Worm (Caenorhabditis elegans) whole organism, L4 larva: ENCODE results near the gene dcr-1.

ENCODE experiments used
- D1046.2 ChIP-seq: fragments of 200-800 bp; sonication (Bioruptor generic); IDR thresholded peaks from 2 replicates; pipeline ENCODE4 v1.3.6; 2022; ENCODE audit warnings: missing genetic modification characterization, missing compliant biosample characterization
- F26F4.8 ChIP-seq: fragments of 200-800 bp; sonication (Bioruptor generic); conservative IDR thresholded peaks from 2 replicates; pipeline ENCODE4 v1.3.6; 2022; ENCODE audit warnings: missing genetic modification characterization, missing compliant biosample characterization
- T20F7.1 ChIP-seq: fragments of 200-800 bp; sonication (Bioruptor generic); optimal IDR thresholded peaks from 2 replicates; lab custom pipeline; 2018; ENCODE audit warnings: mild to moderate bottlenecking, missing genetic modification characterization, missing compliant biosample characterization
- T26A8.4 ChIP-seq: fragments of 200-800 bp; sonication (Bioruptor generic); IDR thresholded peaks from 2 replicates; pipeline ENCODE4 v1.3.6; 2022; ENCODE audit warnings: missing genetic modification characterization, missing compliant biosample characterization
- Y48G9A.11 ChIP-seq: fragments of 200-800 bp; sonication (Bioruptor generic); IDR thresholded peaks from 2 replicates; pipeline ENCODE4 v1.3.6; 2022; ENCODE audit warnings: missing genetic modification reagents, missing genetic modification characterization, missing compliant biosample characterization
- ZK337.2 ChIP-seq: fragments of 200-800 bp; sonication (Bioruptor generic); IDR thresholded peaks from 2 replicates; pipeline ENCODE4 v1.3.6; 2022; ENCODE audit warnings: missing genetic modification reagents, missing genetic modification characterization, missing compliant biosample characterization
- aly-2 ChIP-seq: sonication (generic microtip); optimal IDR thresholded peaks from 2 replicates; lab custom pipeline; 2018; ENCODE audit warnings: missing biosample characterization, missing genetic modification characterization
- arid-1 ChIP-seq: fragments of 200-800 bp; sonication (Bioruptor generic); conservative IDR thresholded peaks from 2 replicates; pipeline ENCODE4 v1.3.6; 2022; ENCODE audit warnings: missing genetic modification reagents, missing genetic modification characterization, missing compliant biosample characterization
- ceh-20 ChIP-seq: fragments of 200-800 bp; sonication (Bioruptor generic); IDR thresholded peaks from 2 replicates; pipeline ENCODE4 v1.3.6; 2022; ENCODE audit warnings: missing genetic modification reagents, missing genetic modification characterization, missing compliant biosample characterization
- ceh-32 ChIP-seq: sonication (generic microtip); optimal IDR thresholded peaks from 2 replicates; lab custom pipeline; 2016; ENCODE audit warnings: mild to moderate bottlenecking, missing genetic modification characterization, missing compliant biosample characterization; ENCODE audit not compliant: poor library complexity
- ceh-44 ChIP-seq: fragments of 200-800 bp; sonication (Bioruptor generic); IDR thresholded peaks from 2 replicates; pipeline ENCODE4 v1.3.6; 2022; ENCODE audit warnings: missing genetic modification reagents, missing genetic modification characterization, missing compliant biosample characterization
- ces-1 ChIP-seq: fragments of 150-350 bp; sonication (generic microtip); optimal IDR thresholded peaks from 4 replicates; lab custom pipeline; 2014; ENCODE audit warnings: missing biosample characterization, missing genetic modification reagents, missing genetic modification characterization
- ctbp-1 ChIP-seq: fragments of 200-800 bp; sonication (Bioruptor generic); IDR thresholded peaks from 2 replicates; pipeline ENCODE4 v1.3.6; 2022; ENCODE audit warnings: missing genetic modification reagents, missing genetic modification characterization, missing compliant biosample characterization
- daf-16 ChIP-seq, 3 experiments: sonication (generic microtip); optimal IDR thresholded peaks; 2 replicates each; lab custom pipeline; 2016 to 2017; ENCODE audit warnings: missing genetic modification characterization in 3 of 3, missing genetic modification reagents in 3 of 3, mild to moderate bottlenecking in 2 of 3, missing compliant biosample characterization in 2 of 3, missing biosample characterization in 1 of 3, moderate library complexity in 1 of 3
- daf-8 ChIP-seq: fragments of 200-800 bp; sonication (Bioruptor generic); IDR thresholded peaks from 2 replicates; pipeline ENCODE4 v1.3.6; 2022; ENCODE audit warnings: missing genetic modification characterization, missing compliant biosample characterization
- dmd-6 ChIP-seq: fragments of 200-800 bp; sonication (Bioruptor generic); IDR thresholded peaks from 2 replicates; pipeline ENCODE4 v1.3.6; 2022; ENCODE audit warnings: missing genetic modification reagents, missing genetic modification characterization, missing compliant biosample characterization
- dmd-8 ChIP-seq: fragments of 200-800 bp; sonication (Bioruptor generic); IDR thresholded peaks from 2 replicates; pipeline ENCODE4 v1.3.6; 2022; ENCODE audit warnings: missing genetic modification characterization, missing compliant biosample characterization
- dmd-9 ChIP-seq: fragments of 200-800 bp; sonication (Bioruptor generic); IDR thresholded peaks from 2 replicates; pipeline ENCODE4 v1.3.6; 2022; ENCODE audit warnings: missing genetic modification reagents, missing genetic modification characterization, missing compliant biosample characterization
- dve-1 ChIP-seq: sonication (generic microtip); optimal IDR thresholded peaks from 2 replicates; lab custom pipeline; 2017; ENCODE audit warnings: antibody characterized with exemption, mild to moderate bottlenecking, missing genetic modification characterization, missing compliant biosample characterization; ENCODE audit not compliant: insufficient read depth
- egl-27 ChIP-seq: sonication (generic microtip); optimal IDR thresholded peaks from 3 replicates; lab custom pipeline; 2017; ENCODE audit warnings: missing biosample characterization, missing genetic modification reagents, missing genetic modification characterization
- egl-43 ChIP-seq: fragments of 200-800 bp; sonication (Bioruptor generic); IDR thresholded peaks from 2 replicates; pipeline ENCODE4 v1.3.6; 2022; ENCODE audit warnings: missing genetic modification reagents, missing genetic modification characterization, missing compliant biosample characterization
- fkh-10 ChIP-seq: fragments of 150-350 bp; optimal IDR thresholded peaks from 2 replicates; lab custom pipeline; 2014; ENCODE audit warnings: missing biosample characterization, missing genetic modification reagents, missing genetic modification characterization
- gei-8 ChIP-seq: fragments of 200-800 bp; sonication (Bioruptor generic); optimal IDR thresholded peaks from 2 replicates; lab custom pipeline; 2018; ENCODE audit warnings: mild to moderate bottlenecking, missing genetic modification characterization, missing compliant biosample characterization
- hif-1 ChIP-seq, 2 experiments: sonication (generic microtip); optimal IDR thresholded peaks; 2 replicates each; lab custom pipeline; 2016 to 2017; ENCODE audit warnings: missing compliant biosample characterization in 2 of 2, missing genetic modification characterization in 2 of 2, missing genetic modification reagents in 2 of 2, missing genotype in 2 of 2, mild to moderate bottlenecking in 1 of 2
- hlh-30 ChIP-seq: sonication (generic microtip); optimal IDR thresholded peaks from 2 replicates; lab custom pipeline; 2017; ENCODE audit warnings: antibody characterized with exemption, mild to moderate bottlenecking, missing genetic modification characterization, missing compliant biosample characterization; ENCODE audit not compliant: insufficient read depth
- hmg-1.1 ChIP-seq: fragments of 200-800 bp; sonication (Bioruptor generic); IDR thresholded peaks from 2 replicates; pipeline ENCODE4 v1.3.6; 2022; ENCODE audit warnings: missing genetic modification reagents, missing genetic modification characterization, missing compliant biosample characterization
- lim-7 ChIP-seq: fragments of 200-800 bp; sonication (Bioruptor generic); IDR thresholded peaks from 2 replicates; pipeline ENCODE4 v1.3.6; 2022; ENCODE audit warnings: missing genetic modification characterization, missing compliant biosample characterization
- lin-13 ChIP-seq: fragments of 150-350 bp; optimal IDR thresholded peaks from 2 replicates; lab custom pipeline; 2014; ENCODE audit warnings: missing biosample characterization, missing genetic modification reagents, missing genetic modification characterization
- lin-15B ChIP-seq: fragments of 150-350 bp; sonication (generic microtip); optimal IDR thresholded peaks from 3 replicates; lab custom pipeline; 2014; ENCODE audit warnings: missing biosample characterization, missing genetic modification characterization
- lin-38 ChIP-seq: fragments of 200-800 bp; sonication (Bioruptor generic); IDR thresholded peaks from 2 replicates; pipeline ENCODE4 v1.3.6; 2022; ENCODE audit warnings: missing genetic modification reagents, missing genetic modification characterization, missing compliant biosample characterization
- lsy-2 ChIP-seq, 2 experiments: fragments of 150-350 bp in 1 of 2; sonication (generic microtip) in 1 of 2; optimal IDR thresholded peaks; 2 replicates each; lab custom pipeline; 2014 to 2017; ENCODE audit warnings: missing biosample characterization in 2 of 2, missing genetic modification characterization in 2 of 2
- madf-9 ChIP-seq: fragments of 200-800 bp; sonication (Bioruptor generic); conservative IDR thresholded peaks from 2 replicates; pipeline ENCODE4 v1.3.6; 2022; ENCODE audit warnings: missing genetic modification reagents, missing genetic modification characterization, missing compliant biosample characterization
- mdt-29 ChIP-seq: fragments of 200-800 bp; sonication (Bioruptor generic); IDR thresholded peaks from 2 replicates; pipeline ENCODE4 v1.3.6; 2022; ENCODE audit warnings: missing genetic modification reagents, missing genetic modification characterization, missing compliant biosample characterization
- mep-1 ChIP-seq: fragments of 150-350 bp; sonication (generic microtip); optimal IDR thresholded peaks from 3 replicates; lab custom pipeline; 2014; ENCODE audit warnings: missing biosample characterization, missing genetic modification characterization
- mes-2 ChIP-seq: sonication (generic microtip); optimal IDR thresholded peaks from 2 replicates; lab custom pipeline; 2016; ENCODE audit warnings: missing genotype, mild to moderate bottlenecking, missing genetic modification characterization, missing compliant biosample characterization; ENCODE audit not compliant: poor library complexity, severe bottlenecking
- nhr-237 ChIP-seq: sonication (generic microtip); optimal IDR thresholded peaks from 2 replicates; lab custom pipeline; 2017; ENCODE audit warnings: missing biosample characterization, missing genetic modification characterization
- nhr-41 ChIP-seq: fragments of 200-800 bp; sonication (Bioruptor generic); IDR thresholded peaks from 2 replicates; pipeline ENCODE4 v1.3.6; 2022; ENCODE audit warnings: missing genetic modification reagents, missing genetic modification characterization, missing compliant biosample characterization
- pqm-1 ChIP-seq: sonication (generic microtip); optimal IDR thresholded peaks from 2 replicates; lab custom pipeline; 2017; ENCODE audit warnings: missing biosample characterization, missing genetic modification characterization
- rbr-2 ChIP-seq: sonication (generic microtip); optimal IDR thresholded peaks from 2 replicates; lab custom pipeline; 2016; ENCODE audit warnings: missing genotype, missing genetic modification characterization, missing compliant biosample characterization
- saeg-2 ChIP-seq: fragments of 200-800 bp; sonication (Bioruptor generic); IDR thresholded peaks from 2 replicates; pipeline ENCODE4 v1.3.6; 2022; ENCODE audit warnings: missing genetic modification reagents, missing genetic modification characterization, missing compliant biosample characterization
- snpc-1.2 ChIP-seq: fragments of 200-800 bp; sonication (Bioruptor generic); IDR thresholded peaks from 2 replicates; pipeline ENCODE4 v1.3.6; 2022; ENCODE audit warnings: missing genetic modification reagents, missing genetic modification characterization, missing compliant biosample characterization
- snpc-4 ChIP-seq: fragments of 150-350 bp; optimal IDR thresholded peaks from 2 replicates; lab custom pipeline; 2014; ENCODE audit warnings: missing biosample characterization, missing genetic modification characterization
- spr-3 ChIP-seq: fragments of 200-800 bp; sonication (Bioruptor generic); optimal IDR thresholded peaks from 2 replicates; lab custom pipeline; 2018; ENCODE audit warnings: mild to moderate bottlenecking, missing genetic modification characterization, missing compliant biosample characterization
- ztf-7 ChIP-seq: fragments of 150-350 bp; optimal IDR thresholded peaks from 2 replicates; lab custom pipeline; 2014; ENCODE audit warnings: missing biosample characterization, missing genetic modification characterization

Gene dcr-1

ce11 chrIII:8109459-8110057, 29.5 kb upstream of the dcr-1 start (continued):
- peak; percentile 94 for TF ChIP-seq hmg-1.1
- TF ChIP-seq ceh-20, result peak; percentile 85

- no peak for TF ChIP-seq F26F4.8
Observed at ce11 chrIII:8108490-8108889, 28.4 kb upstream of the dcr-1 start, which contains the start of gene C14B9.3. Gene C14B9.3, plus strand, starts transcription at chrIII:8108790.

- TF ChIP-seq nhr-237 (tag; lab: Kevin White, UChicago), result no peak
- TF ChIP-seq hlh-30, result peak; percentile 18
- TF ChIP-seq snpc-1.2 (GFP tag; lab: Robert Waterston, UW), result 0 out of 2 replicates have a peak, but pooled peaks have one; percentile 59
- peak; percentile 62 for TF ChIP-seq madf-9 (GFP tag; lab: Robert Waterston, UW)
- TF ChIP-seq ceh-32 (tag; lab: Kevin White, UChicago), result no peak
- no peak for TF ChIP-seq mdt-29 (GFP tag; lab: Robert Waterston, UW)
- TF ChIP-seq saeg-2 (GFP tag; lab: Robert Waterston, UW), result 0 out of 2 replicates have a peak, but pooled peaks have one; percentile 43
- peak; percentile 23 for TF ChIP-seq T20F7.1 (GFP tag; lab: Kevin White, UChicago)
- TF ChIP-seq D1046.2 (GFP tag; lab: Robert Waterston, UW), result 0 out of 2 replicates have a peak, but pooled peaks have one; percentile 50
- peak; percentile 18 for TF ChIP-seq spr-3
- no peak for TF ChIP-seq snpc-4 (tag; lab: Kevin White, UChicago)
- peak; percentile 82 for TF ChIP-seq mes-2
- peak; percentile 54; the same call in 1 of the 2 replicates for TF ChIP-seq arid-1 (GFP tag; lab: Robert Waterston, UW)
- peak; percentile 82 for TF ChIP-seq ceh-44
- TF ChIP-seq nhr-41, result no peak
- peak; percentile 64; the same call in 1 of the 2 replicates for TF ChIP-seq Y48G9A.11 (GFP tag; lab: Robert Waterston, UW)
- TF ChIP-seq lin-15B (tag; lab: Kevin White, UChicago), result no peak
- peak in 1 of 2 experiments; percentile 56 for TF ChIP-seq lsy-2 (tag; optimal IDR thresholded peaks at IDR 0.05; lab: Kevin White, UChicago)
- peak; percentile 55; the same call in 1 of the 2 replicates for TF ChIP-seq ceh-20
- TF ChIP-seq hif-1 (tag; optimal IDR thresholded peaks at IDR 0.05; lab: Kevin White, UChicago), result peak in 1 of 2 experiments; percentile 9
- TF ChIP-seq rbr-2 (tag; lab: Kevin White, UChicago), result peak; percentile 41
- TF ChIP-seq hmg-1.1, result peak; percentile 78
- no peak for TF ChIP-seq daf-16 (GFP tag; optimal IDR thresholded peaks at IDR 0.05; lab: Kevin White, UChicago)
- peak; percentile 38 for TF ChIP-seq daf-16 (tag; optimal IDR thresholded peaks at IDR 0.05; lab: Kevin White, UChicago)
- peak; percentile 71; the same call in 1 of the 2 replicates for TF ChIP-seq dmd-8 (GFP tag; lab: Robert Waterston, UW)
- TF ChIP-seq pqm-1 (tag; lab: Kevin White, UChicago), result no peak
- peak; percentile 72 for TF ChIP-seq lim-7 (GFP tag; lab: Robert Waterston, UW)
- peak; percentile 64 for TF ChIP-seq ctbp-1 (GFP tag; lab: Robert Waterston, UW)
- TF ChIP-seq egl-43 (GFP tag; lab: Robert Waterston, UW), result peak; percentile 86
- TF ChIP-seq mep-1 (tag; lab: Kevin White, UChicago), result peak; percentile 15
- no peak for TF ChIP-seq aly-2
- TF ChIP-seq T26A8.4 (GFP tag; lab: Robert Waterston, UW), result peak; percentile 75
- no peak for TF ChIP-seq egl-27 (tag; lab: Kevin White, UChicago)
- TF ChIP-seq daf-8 (GFP tag; lab: Robert Waterston, UW), result no peak
- peak; percentile 22; the same call in 1 of the 2 replicates for TF ChIP-seq dmd-6
- TF ChIP-seq ztf-7 (tag; lab: Kevin White, UChicago), result no peak
- peak; percentile 32; the same call in 1 of the 2 replicates for TF ChIP-seq ZK337.2 (GFP tag; lab: Robert Waterston, UW)
- peak; percentile 5 for TF ChIP-seq dve-1 (tag; lab: Kevin White, UChicago)
- no peak for TF ChIP-seq ces-1 (GFP tag; lab: Kevin White, UChicago)
- TF ChIP-seq gei-8 (GFP tag; lab: Kevin White, UChicago), result peak; percentile 42
- TF ChIP-seq lin-38 (GFP tag; lab: Robert Waterston, UW), result peak; percentile 67
- TF ChIP-seq fkh-10 (GFP tag; lab: Kevin White, UChicago), result peak; percentile 9
- TF ChIP-seq dmd-9 (GFP tag; lab: Robert Waterston, UW), result peak; percentile 68; the same call in 1 of the 2 replicates
- no peak for TF ChIP-seq lin-13 (GFP tag; lab: Kevin White, UChicago)
Observed at ce11 chrIII:8106476-8106875, 26.4 kb upstream of the dcr-1 start.
